Fruit fly (Drosophila melanogaster) whole organism, embryonic: Measurements from ENCODE around the gene CG31223.

Experiments used
- BEAF-32 ChIP-seq: fragments of 200-800 bp; sonication (Bioruptor generic); optimal IDR thresholded peaks from 3 replicates; lab custom pipeline; 2017; ENCODE audit warnings: missing biosample characterization, missing genetic modification characterization, mild to moderate bottlenecking, moderate library complexity, missing genetic modification reagents
- C15 ChIP-seq: fragments of 200-800 bp; sonication (Bioruptor generic); IDR thresholded peaks from 3 replicates; pipeline ENCODE4 v1.3.6; 2022; ENCODE audit warnings: missing biosample characterization, missing genetic modification characterization
- CG10267 ChIP-seq: fragments of 200-800 bp; sonication (Bioruptor generic); optimal IDR thresholded peaks from 2 replicates; lab custom pipeline; 2018; ENCODE audit warnings: missing biosample characterization, mild to moderate bottlenecking, missing genetic modification characterization, moderate library complexity
- CG13624 ChIP-seq: fragments of 200-800 bp; sonication (Bioruptor generic); optimal IDR thresholded peaks from 2 replicates; lab custom pipeline; 2016; ENCODE audit warnings: missing biosample characterization, missing genetic modification characterization
- CG15479 ChIP-seq: fragments of 200-800 bp; sonication (Bioruptor generic); optimal IDR thresholded peaks from 3 replicates; lab custom pipeline; 2019; ENCODE audit warnings: missing biosample characterization, mild to moderate bottlenecking, missing genetic modification characterization, moderate library complexity
- CG32767 ChIP-seq: fragments of 200-800 bp; sonication (Bioruptor generic); IDR thresholded peaks from 2 replicates; pipeline ENCODE4 v1.3.6; 2022; ENCODE audit warnings: missing biosample characterization, missing genetic modification characterization
- CG3838 ChIP-seq: fragments of 200-800 bp; sonication (Bioruptor generic); optimal IDR thresholded peaks from 3 replicates; lab custom pipeline; 2016; ENCODE audit warnings: missing biosample characterization, missing genetic modification characterization
- CG4360 ChIP-seq: fragments of 200-800 bp; sonication (Bioruptor generic); IDR thresholded peaks from 2 replicates; pipeline ENCODE4 v1.3.6; 2022; ENCODE audit warnings: missing biosample characterization, missing genetic modification characterization
- CG7928 ChIP-seq: fragments of 200-800 bp; sonication (Bioruptor generic); optimal IDR thresholded peaks from 2 replicates; lab custom pipeline; 2017; ENCODE audit warnings: missing biosample characterization, mild to moderate bottlenecking, missing genetic modification characterization
- CG7987 ChIP-seq: fragments of 200-800 bp; sonication (Bioruptor generic); optimal IDR thresholded peaks from 2 replicates; lab custom pipeline; 2018; ENCODE audit warnings: missing biosample characterization, mild to moderate bottlenecking, missing genetic modification characterization, moderate library complexity
- CG8478 ChIP-seq: fragments of >200 bp; optimal IDR thresholded peaks from 2 replicates; lab custom pipeline; 2018
- Doc3 ChIP-seq: fragments of 200-800 bp; sonication (Bioruptor generic); IDR thresholded peaks from 3 replicates; pipeline ENCODE4 v1.3.6; 2022; ENCODE audit warnings: missing biosample characterization, missing genetic modification characterization; ENCODE audit not compliant: partially characterized antibody
- Dp ChIP-seq: fragments of 200-800 bp; sonication (Bioruptor generic); optimal IDR thresholded peaks from 2 replicates; lab custom pipeline; 2018; ENCODE audit warnings: missing biosample characterization, mild to moderate bottlenecking, missing genetic modification characterization, moderate library complexity
- Dref ChIP-seq: fragments of 200-800 bp; sonication (Bioruptor generic); IDR thresholded peaks from 2 replicates; pipeline ENCODE4 v1.3.6; 2022; ENCODE audit warnings: missing biosample characterization, missing genetic modification characterization
- E2f2 ChIP-seq: fragments of 200-800 bp; sonication (Bioruptor generic); IDR thresholded peaks from 2 replicates; pipeline ENCODE4 v1.3.6; 2022; ENCODE audit warnings: missing biosample characterization, missing genetic modification characterization
- Hr39 ChIP-seq: fragments of >200 bp; optimal IDR thresholded peaks from 2 replicates; lab custom pipeline; 2017
- Hsf ChIP-seq: fragments of 200-800 bp; sonication (Bioruptor generic); optimal IDR thresholded peaks from 3 replicates; lab custom pipeline; 2016; ENCODE audit warnings: missing biosample characterization, missing genetic modification characterization
- MBD-R2 ChIP-seq: fragments of 200-800 bp; sonication (Bioruptor generic); IDR thresholded peaks from 2 replicates; pipeline ENCODE4 v1.3.6; 2022; ENCODE audit warnings: missing biosample characterization, missing genetic modification characterization
- Max ChIP-seq: fragments of 200-800 bp; sonication (Bioruptor generic); optimal IDR thresholded peaks from 2 replicates; lab custom pipeline; 2016; ENCODE audit warnings: missing biosample characterization, mild to moderate bottlenecking, missing genetic modification characterization
- Med ChIP-seq: fragments of 200-800 bp; sonication (Bioruptor generic); peaks from one replicate; lab custom pipeline; 2016; ENCODE audit warnings: missing biosample characterization, missing genetic modification characterization, mild to moderate bottlenecking, inconsistent platforms, moderate library complexity
- NK7.1 ChIP-seq: fragments of 200-800 bp; sonication (Bioruptor generic); optimal IDR thresholded peaks from 3 replicates; lab custom pipeline; 2016; ENCODE audit warnings: missing biosample characterization, missing genetic modification characterization
- Nf-YA ChIP-seq: fragments of 200-800 bp; sonication (Bioruptor generic); IDR thresholded peaks from 2 replicates; pipeline ENCODE4 v1.3.6; 2022; ENCODE audit warnings: missing biosample characterization, missing genetic modification characterization
- Nf-YC ChIP-seq: fragments of 200-800 bp; optimal IDR thresholded peaks from 3 replicates; lab custom pipeline; 2019; ENCODE audit warnings: missing biosample characterization, mild to moderate bottlenecking, missing genetic modification characterization, moderate library complexity
- Oaz ChIP-seq: fragments of 200-800 bp; sonication (Bioruptor generic); IDR thresholded peaks from 2 replicates; pipeline ENCODE4 v1.3.6; 2022; ENCODE audit warnings: missing biosample characterization, missing genetic modification characterization
- Oli ChIP-seq: fragments of 200-800 bp; sonication (Bioruptor generic); optimal IDR thresholded peaks from 2 replicates; lab custom pipeline; 2018; ENCODE audit warnings: missing biosample characterization, mild to moderate bottlenecking, missing genetic modification characterization, moderate library complexity
- Opbp ChIP-seq: fragments of 200-800 bp; sonication (Bioruptor generic); IDR thresholded peaks from 3 replicates; pipeline ENCODE4 v1.3.6; 2022; ENCODE audit warnings: missing biosample characterization, missing genetic modification characterization; ENCODE audit not compliant: partially characterized antibody
- Pdp1 ChIP-seq, 2 experiments: fragments of 200-800 bp; sonication (Bioruptor generic); optimal IDR thresholded peaks; 3 replicates each; lab custom pipeline; 2016; ENCODE audit warnings: missing biosample characterization in 2 of 2, missing genetic modification characterization in 2 of 2, mild to moderate bottlenecking in 1 of 2, moderate library complexity in 1 of 2
- Sry-δ ChIP-seq: fragments of 200-800 bp; sonication (Bioruptor generic); optimal IDR thresholded peaks from 2 replicates; lab custom pipeline; 2016; ENCODE audit warnings: missing biosample characterization, missing genetic modification characterization
- Ssrp ChIP-seq: fragments of 200-800 bp; sonication (Bioruptor generic); optimal IDR thresholded peaks from 2 replicates; lab custom pipeline; 2018; ENCODE audit warnings: missing biosample characterization, mild to moderate bottlenecking, missing genetic modification characterization, moderate library complexity
- Stat92E ChIP-seq, 3 experiments: fragments of >200 bp in 2 of 3; fragments of 200-800 bp in 1 of 3; sonication (Bioruptor generic) in 1 of 3; optimal IDR thresholded peaks; 2 replicates each; lab custom pipeline; 2017 to 2019; ENCODE audit warnings: missing biosample characterization in 3 of 3, missing genetic modification characterization in 3 of 3, mild to moderate bottlenecking in 1 of 3, moderate library complexity in 1 of 3
- Tbp ChIP-seq: fragments of >200 bp; optimal IDR thresholded peaks from 2 replicates; lab custom pipeline; 2018; ENCODE audit warnings: missing biosample characterization, missing genetic modification characterization
- Usf ChIP-seq: fragments of 200-800 bp; sonication (Bioruptor generic); optimal IDR thresholded peaks from 2 replicates; lab custom pipeline; 2017; ENCODE audit warnings: missing genotype, missing biosample characterization, missing genetic modification characterization
- bbx ChIP-seq: fragments of 200-800 bp; sonication (Bioruptor generic); IDR thresholded peaks from 2 replicates; pipeline ENCODE4 v1.3.6; 2022; ENCODE audit warnings: missing biosample characterization, missing genetic modification characterization; ENCODE audit not compliant: partially characterized antibody
- chif ChIP-seq, 2 experiments: fragments of 200-800 bp; sonication (Bioruptor generic); optimal IDR thresholded peaks; 3 replicates each; lab custom pipeline; 2016; ENCODE audit warnings: missing biosample characterization in 2 of 2, missing genetic modification characterization in 2 of 2
- chinmo ChIP-seq: fragments of 200-800 bp; sonication (Bioruptor generic); IDR thresholded peaks from 4 replicates; pipeline ENCODE4 v1.3.6; 2022; ENCODE audit warnings: missing biosample characterization, missing genetic modification characterization; ENCODE audit not compliant: partially characterized antibody
- esg ChIP-seq: fragments of 200-800 bp; sonication (Bioruptor generic); conservative IDR thresholded peaks from 2 replicates; pipeline ENCODE4 v1.3.6; 2022; ENCODE audit warnings: missing biosample characterization, missing genetic modification characterization
- fru ChIP-seq: fragments of >200 bp; optimal IDR thresholded peaks from 2 replicates; lab custom pipeline; 2017
- h ChIP-seq: fragments of >200 bp; optimal IDR thresholded peaks from 2 replicates; lab custom pipeline; 2017
- inv ChIP-seq: fragments of 200-800 bp; sonication (Bioruptor generic); IDR thresholded peaks from 2 replicates; pipeline ENCODE4 v1.3.6; 2022; ENCODE audit warnings: missing biosample characterization, missing genetic modification characterization; ENCODE audit not compliant: partially characterized antibody
- jigr1 ChIP-seq: fragments of 200-800 bp; sonication (Bioruptor generic); IDR thresholded peaks from 3 replicates; pipeline ENCODE4 v1.3.6; 2022; ENCODE audit warnings: missing biosample characterization, missing genetic modification characterization
- ken ChIP-seq: fragments of 200-800 bp; sonication (Bioruptor generic); IDR thresholded peaks from 3 replicates; pipeline ENCODE4 v1.3.6; 2022; ENCODE audit warnings: missing biosample characterization, missing genetic modification characterization
- lola ChIP-seq, 3 experiments: fragments of >200 bp in 2 of 3; fragments of 200-800 bp in 1 of 3; sonication (Bioruptor generic) in 1 of 3; optimal IDR thresholded peaks; 2 replicates each; lab custom pipeline; 2017 to 2019; ENCODE audit warnings: missing biosample characterization in 3 of 3, missing genetic modification characterization in 3 of 3, mild to moderate bottlenecking in 1 of 3, moderate library complexity in 1 of 3
- lov ChIP-seq, 2 experiments: fragments of 200-800 bp in 1 of 2; fragments of >200 bp in 1 of 2; sonication (Bioruptor generic) in 1 of 2; IDR thresholded peaks in 1 of 2; optimal IDR thresholded peaks in 1 of 2; 2 replicates in 1 of 2; 3 replicates in 1 of 2; pipeline versions ENCODE4 v1.3.6 to Lab custom; 2017 to 2022; ENCODE audit warnings: missing biosample characterization in 1 of 2, missing genetic modification characterization in 1 of 2
- nerfin-1 ChIP-seq: fragments of 200-800 bp; sonication (Bioruptor generic); optimal IDR thresholded peaks from 3 replicates; lab custom pipeline; 2019; ENCODE audit warnings: missing biosample characterization, mild to moderate bottlenecking, missing genetic modification characterization, moderate library complexity
- pita ChIP-seq: fragments of 200-800 bp; sonication (Bioruptor generic); optimal IDR thresholded peaks from 2 replicates; lab custom pipeline; 2017; ENCODE audit warnings: missing biosample characterization, mild to moderate bottlenecking, missing genetic modification characterization
- salm ChIP-seq: fragments of 200-800 bp; sonication (Bioruptor generic); optimal IDR thresholded peaks from 2 replicates; lab custom pipeline; 2018; ENCODE audit warnings: missing biosample characterization, mild to moderate bottlenecking, missing genetic modification characterization
- sens ChIP-seq: fragments of 200-800 bp; sonication (Bioruptor generic); peaks from one replicate; lab custom pipeline; 2016; ENCODE audit warnings: missing biosample characterization, missing genetic modification characterization
- sna ChIP-seq: fragments of 200-800 bp; sonication (Bioruptor generic); IDR thresholded peaks from 2 replicates; pipeline ENCODE4 v1.3.6; 2022; ENCODE audit warnings: missing biosample characterization, missing genetic modification characterization; ENCODE audit not compliant: partially characterized antibody
- sob ChIP-seq: fragments of 200-800 bp; sonication (Bioruptor generic); IDR thresholded peaks from 2 replicates; pipeline ENCODE4 v1.3.6; 2022; ENCODE audit warnings: missing biosample characterization, missing genetic modification characterization
- sqz ChIP-seq: fragments of 200-800 bp; sonication (Bioruptor generic); optimal IDR thresholded peaks from 3 replicates; lab custom pipeline; 2018; ENCODE audit warnings: missing biosample characterization, mild to moderate bottlenecking, missing genetic modification characterization
- unc-4 ChIP-seq: fragments of 200-800 bp; sonication (Bioruptor generic); IDR thresholded peaks from 2 replicates; pipeline ENCODE4 v1.3.6; 2022; ENCODE audit warnings: missing biosample characterization, missing genetic modification characterization; ENCODE audit not compliant: partially characterized antibody

Gene CG31223

DNA sequence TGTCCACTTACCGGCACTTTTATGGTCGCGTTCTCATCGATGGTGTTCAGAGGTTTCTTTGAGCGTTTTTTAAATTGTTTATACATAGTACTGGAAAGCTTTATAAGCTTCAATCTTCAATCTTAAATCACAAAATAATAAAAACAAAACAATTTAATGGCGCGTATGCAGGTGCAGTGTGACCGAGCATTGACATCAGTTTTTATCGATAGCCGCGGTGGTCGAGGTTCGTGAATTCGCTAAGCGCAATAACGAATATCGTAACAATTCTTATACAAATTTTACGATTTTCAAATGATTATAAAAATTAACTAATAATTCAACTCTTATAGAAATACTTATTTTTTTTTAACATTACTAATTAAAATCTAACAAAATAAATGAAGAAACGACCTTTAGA is 14.9 kb upstream of the CG31223 start, which contains the start of gene Fancd2 (continued):
- TF ChIP-seq Opbp (peak; percentile 73; the same call in 2 of the 3 replicates), Pdp1 (GFP tag; optimal IDR thresholded peaks at IDR 0.05; lab: Kevin White, UChicago) (no peak), Doc3 (GFP tag; lab: Robert Waterston, UW) (0 out of 3 replicates have a peak, but pooled peaks have one; percentile 27), E2f2 (GFP tag; lab: Robert Waterston, UW) (peak; percentile 92), Max (GFP tag; lab: Kevin White, UChicago) (no peak), Dp (peak; percentile 89), h (lab: Kevin White, UChicago) (no peak), fru (no peak), sqz (no peak), Sry-δ (GFP tag; lab: Kevin White, UChicago) (peak; percentile 41), sens (GFP tag; lab: Kevin White, UChicago) (peak; percentile 1), CG7928 (GFP tag; lab: Kevin White, UChicago) (no peak), CG3838 (GFP tag; lab: Kevin White, UChicago) (no peak), bbx (peak; percentile 56; the same call in 1 of the 2 replicates), inv (GFP tag; lab: Robert Waterston, UW) (0 out of 2 replicates have a peak, but pooled peaks have one; percentile 24), chinmo (0 out of 4 replicates have a peak, but pooled peaks have one; percentile 47), CG13624 (no peak), Nf-YA (no peak), CG10267 (tag; lab: Kevin White, UChicago) (peak; percentile 22), BEAF-32 (GFP tag; lab: Kevin White, UChicago) (peak; percentile 72), unc-4 (GFP tag; lab: Robert Waterston, UW) (peak; percentile 63), sna (GFP tag; lab: Robert Waterston, UW) (peak; percentile 58; the same call in 1 of the 2 replicates), chif (GFP tag; optimal IDR thresholded peaks at IDR 0.05; lab: Kevin White, UChicago) (no peak), pita (GFP tag; lab: Kevin White, UChicago) (peak; percentile 54), Dref (GFP tag; lab: Robert Waterston, UW) (peak; percentile 80), MBD-R2 (peak; percentile 66; the same call in 1 of the 2 replicates)

dm6 chr3R:20818237-20818636 is 12.7 kb upstream of the CG31223 start:
- TF ChIP-seq ken (GFP tag; lab: Robert Waterston, UW) (no peak), sob (no peak), Ssrp (no peak), MBD-R2 (peak; percentile 53), nerfin-1 (no peak), jigr1 (GFP tag; lab: Robert Waterston, UW) (no peak), lov (optimal IDR thresholded peaks at IDR 0.05; lab: Kevin White, UChicago) (no peak), lov (GFP tag; IDR thresholded peaks at IDR 0.05; lab: Robert Waterston, UW) (0 out of 3 replicates have a peak, but pooled peaks have one; percentile 14), lola (GFP tag; optimal IDR thresholded peaks at IDR 0.05; lab: Kevin White, UChicago) (no peak), Nf-YC (no peak), salm (no peak), CG15479 (no peak), NK7.1 (no peak), Tbp (GFP tag; lab: Kevin White, UChicago) (no peak), Stat92E (GFP tag; optimal IDR thresholded peaks at IDR 0.05; lab: Kevin White, UChicago) (no peak), CG32767 (GFP tag; lab: Robert Waterston, UW) (no peak), Oli (no peak), CG8478 (no peak), CG4360 (no peak), CG7987 (GFP tag; lab: Kevin White, UChicago) (no peak), chinmo (0 out of 4 replicates have a peak, but pooled peaks have one; percentile 56), Hr39 (lab: Kevin White, UChicago) (no peak), Usf (no peak), Oaz (GFP tag; lab: Robert Waterston, UW) (no peak), Hsf (no peak), Med (GFP tag; lab: Kevin White, UChicago) (peak; percentile 57), C15 (GFP tag; lab: Robert Waterston, UW) (no peak), esg (GFP tag; lab: Robert Waterston, UW) (no peak)
